Worm (Caenorhabditis elegans) whole organism, early embryonic: ENCODE results near the gene str-134.

Experiments used
- B0310.2 ChIP-seq: sonication (generic microtip); optimal IDR thresholded peaks from 2 replicates; lab custom pipeline; 2016; ENCODE audit warnings: mild to moderate bottlenecking, missing genetic modification characterization, missing compliant biosample characterization
- F13C5.2 ChIP-seq: sonication (generic microtip); optimal IDR thresholded peaks from 2 replicates; lab custom pipeline; 2017; ENCODE audit warnings: mild to moderate bottlenecking, missing genetic modification characterization, inconsistent platforms, missing compliant biosample characterization
- aly-1 ChIP-seq: sonication (generic microtip); optimal IDR thresholded peaks from 2 replicates; lab custom pipeline; 2016; ENCODE audit warnings: missing genetic modification characterization, missing compliant biosample characterization
- ama-1 ChIP-seq: fragments of 150-350 bp; optimal IDR thresholded peaks from 2 replicates; lab custom pipeline; 2014
- ceh-36 ChIP-seq: sonication (generic microtip); optimal IDR thresholded peaks from 2 replicates; lab custom pipeline; 2016; ENCODE audit warnings: missing genetic modification characterization, inconsistent platforms, missing compliant biosample characterization
- ets-7 ChIP-seq: sonication (generic microtip); optimal IDR thresholded peaks from 2 replicates; lab custom pipeline; 2016; ENCODE audit warnings: missing genotype, missing genetic modification characterization, missing compliant biosample characterization
- flt-1 ChIP-seq: fragments of 200-800 bp; sonication (Bioruptor generic); IDR thresholded peaks from 2 replicates; pipeline ENCODE4 v1.3.6; 2022; ENCODE audit warnings: missing genetic modification characterization, missing compliant biosample characterization
- hmbx-1 ChIP-seq: sonication (generic microtip); optimal IDR thresholded peaks from 2 replicates; lab custom pipeline; 2016; ENCODE audit warnings: mild to moderate bottlenecking, missing genetic modification characterization, missing compliant biosample characterization
- hmg-4 ChIP-seq: fragments of 200-800 bp; sonication (Bioruptor generic); optimal IDR thresholded peaks from 2 replicates; lab custom pipeline; 2018; ENCODE audit warnings: mild to moderate bottlenecking, missing genetic modification characterization, missing compliant biosample characterization
- scrt-1 ChIP-seq: fragments of 200-800 bp; sonication (Bioruptor generic); IDR thresholded peaks from 2 replicates; pipeline ENCODE4 v1.3.6; 2022; ENCODE audit warnings: missing genetic modification characterization, missing compliant biosample characterization
- tbx-37 ChIP-seq: fragments of 200-800 bp; sonication (Bioruptor generic); conservative IDR thresholded peaks from 2 replicates; pipeline ENCODE4 v1.3.6; 2022; ENCODE audit warnings: missing genetic modification reagents, missing genetic modification characterization, missing compliant biosample characterization
- tra-4 ChIP-seq: sonication (generic microtip); optimal IDR thresholded peaks from 2 replicates; lab custom pipeline; 2017; ENCODE audit warnings: missing genetic modification characterization, missing compliant biosample characterization

DNA sequence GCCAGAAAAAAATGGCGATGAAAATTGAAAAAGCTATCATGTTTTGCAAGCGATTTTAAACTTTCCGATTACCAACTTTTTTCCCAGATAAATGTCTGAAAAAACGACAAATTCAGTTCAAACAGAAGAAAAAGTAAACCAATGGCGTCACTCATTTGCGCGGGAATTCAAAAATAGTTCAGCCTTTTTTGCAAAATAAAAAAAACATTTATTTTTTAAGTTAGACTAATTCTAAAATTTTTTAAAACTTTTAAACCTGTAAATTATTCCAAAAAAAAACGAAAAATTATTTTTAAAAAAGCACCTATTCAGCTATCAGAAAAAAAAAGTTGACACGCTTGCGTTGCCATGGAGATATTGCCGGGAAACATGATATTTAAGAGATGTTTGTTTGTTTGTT is 30.6 kb upstream of the str-134 start, which contains the start of gene cyp-33C11:
- TF ChIP-seq ama-1 (lab: Kevin White, UChicago) (no peak), ceh-36 (no peak), hmbx-1 (tag; lab: Kevin White, UChicago) (no peak), B0310.2 (tag; lab: Kevin White, UChicago) (no peak), aly-1 (tag; lab: Kevin White, UChicago) (no peak), flt-1 (GFP tag; lab: Robert Waterston, UW) (no peak), tra-4 (tag; lab: Kevin White, UChicago) (no peak), tbx-37 (GFP tag; lab: Robert Waterston, UW) (no peak), scrt-1 (GFP tag; lab: Robert Waterston, UW) (no peak), F13C5.2 (tag; lab: Kevin White, UChicago) (no peak), ets-7 (tag; lab: Kevin White, UChicago) (no peak), hmg-4 (GFP tag; lab: Kevin White, UChicago) (no peak)
